Fruit fly (Drosophila melanogaster): ENCODE results near the gene Tsp97E.

dm6 chr3R:26923830-26924333 is 40.7 kb downstream of the Tsp97E start:
- no peak for TF ChIP-seq psq (optimal IDR thresholded peaks at IDR 0.05)
- TF ChIP-seq EcR (GFP tag; optimal IDR thresholded peaks at IDR 0.05): no peak
- TF ChIP-seq CG8478 (optimal IDR thresholded peaks at IDR 0.05): no peak
- TF ChIP-seq usp (GFP tag; optimal IDR thresholded peaks at IDR 0.05): no peak
- TF ChIP-seq Dll (optimal IDR thresholded peaks at IDR 0.05): no peak
- no peak for TF ChIP-seq pan (optimal IDR thresholded peaks at IDR 0.05)
